Fruit fly (Drosophila melanogaster) whole organism, embryonic: Measurements from ENCODE around the gene HemK2.

Source experiments
- Abd-B ChIP-seq: fragments of 200-800 bp; sonication (Bioruptor generic); optimal IDR thresholded peaks from 2 replicates; lab custom pipeline; 2018; ENCODE audit warnings: missing biosample characterization, mild to moderate bottlenecking, missing genetic modification characterization, moderate library complexity
- B-H1 ChIP-seq: fragments of 200-800 bp; sonication (Bioruptor generic); IDR thresholded peaks from 3 replicates; pipeline ENCODE4 v1.3.6; 2022; ENCODE audit warnings: missing biosample characterization, missing genetic modification characterization
- Bteb2 ChIP-seq: fragments of 200-800 bp; sonication (Bioruptor generic); optimal IDR thresholded peaks from 2 replicates; lab custom pipeline; 2016; ENCODE audit warnings: missing biosample characterization, missing genetic modification characterization
- CG1024 ChIP-seq: fragments of 200-800 bp; sonication (Bioruptor generic); IDR thresholded peaks from 2 replicates; pipeline ENCODE4 v1.3.6; 2022; ENCODE audit warnings: missing biosample characterization, missing genetic modification characterization
- CG12769 ChIP-seq: fragments of 200-800 bp; sonication (Bioruptor generic); optimal IDR thresholded peaks from 2 replicates; lab custom pipeline; 2019; ENCODE audit warnings: missing biosample characterization, mild to moderate bottlenecking, missing genetic modification characterization, moderate library complexity
- CG12942 ChIP-seq: fragments of 200-800 bp; sonication (Bioruptor generic); optimal IDR thresholded peaks from 3 replicates; lab custom pipeline; 2016; ENCODE audit warnings: missing biosample characterization, missing genetic modification characterization
- CG13296 ChIP-seq: fragments of 200-800 bp; sonication (Bioruptor generic); optimal IDR thresholded peaks from 3 replicates; lab custom pipeline; 2018; ENCODE audit warnings: missing biosample characterization, mild to moderate bottlenecking, missing genetic modification characterization
- CG14710 ChIP-seq: fragments of 200-800 bp; sonication (Bioruptor generic); optimal IDR thresholded peaks from 3 replicates; lab custom pipeline; 2019; ENCODE audit warnings: missing biosample characterization, mild to moderate bottlenecking, missing genetic modification characterization, moderate library complexity
- CG15269 ChIP-seq: fragments of 200-800 bp; sonication (Bioruptor generic); optimal IDR thresholded peaks from 2 replicates; lab custom pipeline; 2018; ENCODE audit warnings: missing biosample characterization, mild to moderate bottlenecking, missing genetic modification characterization, moderate library complexity
- CG15601 ChIP-seq: fragments of 200-800 bp; sonication (Bioruptor generic); optimal IDR thresholded peaks from 3 replicates; lab custom pipeline; 2019; ENCODE audit warnings: missing biosample characterization, mild to moderate bottlenecking, missing genetic modification characterization, moderate library complexity
- CG1603 ChIP-seq: fragments of 200-800 bp; sonication (Bioruptor generic); optimal IDR thresholded peaks from 2 replicates; lab custom pipeline; 2019; ENCODE audit warnings: missing biosample characterization, mild to moderate bottlenecking, missing genetic modification characterization, moderate library complexity
- CG18262 ChIP-seq: fragments of 200-800 bp; optimal IDR thresholded peaks from 3 replicates; lab custom pipeline; 2019; ENCODE audit warnings: missing biosample characterization, mild to moderate bottlenecking, missing genetic modification characterization, moderate library complexity
- CG18599 ChIP-seq: fragments of 200-800 bp; sonication (Bioruptor generic); optimal IDR thresholded peaks from 3 replicates; lab custom pipeline; 2017; ENCODE audit warnings: missing biosample characterization, missing genetic modification characterization, mild to moderate bottlenecking, moderate library complexity, missing genetic modification reagents
- CG32767 ChIP-seq: fragments of 200-800 bp; sonication (Bioruptor generic); IDR thresholded peaks from 2 replicates; pipeline ENCODE4 v1.3.6; 2022; ENCODE audit warnings: missing biosample characterization, missing genetic modification characterization
- CG34422 ChIP-seq: fragments of 200-800 bp; sonication (Bioruptor generic); IDR thresholded peaks from 3 replicates; pipeline ENCODE4 v1.3.6; 2022; ENCODE audit warnings: missing biosample characterization, missing genetic modification characterization
- CG4617 ChIP-seq: fragments of 200-800 bp; sonication (Bioruptor generic); optimal IDR thresholded peaks from 3 replicates; lab custom pipeline; 2016; ENCODE audit warnings: missing biosample characterization, missing genetic modification characterization, borderline replicate concordance
- CG4707 ChIP-seq: fragments of 200-800 bp; sonication (Bioruptor generic); optimal IDR thresholded peaks from 2 replicates; lab custom pipeline; 2018; ENCODE audit warnings: missing biosample characterization, mild to moderate bottlenecking, missing genetic modification characterization, moderate library complexity
- CG7271 ChIP-seq: fragments of 200-800 bp; sonication (Bioruptor generic); optimal IDR thresholded peaks from 2 replicates; lab custom pipeline; 2018; ENCODE audit warnings: missing biosample characterization, mild to moderate bottlenecking, missing genetic modification characterization, moderate library complexity
- CG7745 ChIP-seq: fragments of 200-800 bp; sonication (Bioruptor generic); optimal IDR thresholded peaks from 2 replicates; lab custom pipeline; 2018; ENCODE audit warnings: missing biosample characterization, mild to moderate bottlenecking, missing genetic modification characterization, moderate library complexity
- CHES-1-like ChIP-seq: fragments of 200-800 bp; sonication (Bioruptor generic); optimal IDR thresholded peaks from 2 replicates; lab custom pipeline; 2016; ENCODE audit warnings: missing biosample characterization, missing genetic modification characterization
- CTCF ChIP-seq: fragments of 200-800 bp; sonication (Bioruptor generic); optimal IDR thresholded peaks from 2 replicates; lab custom pipeline; 2017; ENCODE audit warnings: missing biosample characterization, mild to moderate bottlenecking, missing genetic modification characterization, moderate library complexity
- D19A ChIP-seq: fragments of 200-800 bp; optimal IDR thresholded peaks from 3 replicates; lab custom pipeline; 2019; ENCODE audit warnings: missing biosample characterization, mild to moderate bottlenecking, missing genetic modification characterization, moderate library complexity
- Dip2 ChIP-seq: fragments of 200-800 bp; sonication (Bioruptor generic); IDR thresholded peaks from 2 replicates; pipeline ENCODE4 v1.3.6; 2022; ENCODE audit warnings: missing biosample characterization, missing genetic modification characterization
- Doc3 ChIP-seq: fragments of 200-800 bp; sonication (Bioruptor generic); IDR thresholded peaks from 3 replicates; pipeline ENCODE4 v1.3.6; 2022; ENCODE audit warnings: missing biosample characterization, missing genetic modification characterization; ENCODE audit not compliant: partially characterized antibody
- Gsc ChIP-seq: fragments of 200-800 bp; sonication (Bioruptor generic); IDR thresholded peaks from 2 replicates; pipeline ENCODE4 v1.3.6; 2022; ENCODE audit warnings: missing biosample characterization, missing genetic modification characterization
- Lim3 ChIP-seq: fragments of 200-800 bp; sonication (Bioruptor generic); IDR thresholded peaks from 2 replicates; pipeline ENCODE4 v1.3.6; 2022; ENCODE audit warnings: missing biosample characterization, missing genetic modification characterization
- MTF-1 ChIP-seq: fragments of 200-800 bp; sonication (Bioruptor generic); optimal IDR thresholded peaks from 2 replicates; lab custom pipeline; 2018; ENCODE audit warnings: missing biosample characterization, mild to moderate bottlenecking, missing genetic modification characterization, borderline replicate concordance
- Meics ChIP-seq: fragments of 200-800 bp; sonication (Bioruptor generic); optimal IDR thresholded peaks from 2 replicates; lab custom pipeline; 2017; ENCODE audit warnings: missing biosample characterization, mild to moderate bottlenecking, missing genetic modification characterization
- Six4 ChIP-seq: fragments of 200-800 bp; sonication (Bioruptor generic); optimal IDR thresholded peaks from 2 replicates; lab custom pipeline; 2016; ENCODE audit warnings: missing biosample characterization, missing genetic modification characterization
- Stat92E ChIP-seq, 3 experiments: fragments of >200 bp in 2 of 3; fragments of 200-800 bp in 1 of 3; sonication (Bioruptor generic) in 1 of 3; optimal IDR thresholded peaks; 2 replicates each; lab custom pipeline; 2017 to 2019; ENCODE audit warnings: missing biosample characterization in 3 of 3, missing genetic modification characterization in 3 of 3, mild to moderate bottlenecking in 1 of 3, moderate library complexity in 1 of 3
- al ChIP-seq: fragments of 200-800 bp; sonication (Bioruptor generic); IDR thresholded peaks from 2 replicates; pipeline ENCODE4 v1.3.6; 2022; ENCODE audit warnings: missing biosample characterization, missing genetic modification characterization
- aop ChIP-seq: fragments of 200-800 bp; sonication (Bioruptor generic); IDR thresholded peaks from 2 replicates; pipeline ENCODE4 v1.3.6; 2022; ENCODE audit warnings: missing biosample characterization, missing genetic modification characterization
- ara ChIP-seq: fragments of 200-800 bp; sonication (Bioruptor generic); IDR thresholded peaks from 2 replicates; pipeline ENCODE4 v1.3.6; 2022; ENCODE audit warnings: missing biosample characterization, missing genetic modification characterization
- ash1 ChIP-seq: fragments of 200-800 bp; sonication (Bioruptor generic); optimal IDR thresholded peaks from 2 replicates; lab custom pipeline; 2018; ENCODE audit warnings: missing biosample characterization, mild to moderate bottlenecking, missing genetic modification characterization
- bsh ChIP-seq, 2 experiments: fragments of 200-800 bp; sonication (Bioruptor generic); optimal IDR thresholded peaks; 2 replicates each; lab custom pipeline; 2017 to 2018; ENCODE audit warnings: mild to moderate bottlenecking in 2 of 2, missing biosample characterization in 2 of 2, missing genetic modification characterization in 2 of 2, moderate library complexity in 1 of 2
- crol ChIP-seq: fragments of 200-800 bp; sonication (Bioruptor generic); IDR thresholded peaks from 2 replicates; pipeline ENCODE4 v1.3.6; 2022; ENCODE audit warnings: missing biosample characterization, missing genetic modification characterization
- disco-r ChIP-seq: fragments of 200-800 bp; sonication (Bioruptor generic); optimal IDR thresholded peaks from 2 replicates; lab custom pipeline; 2016; ENCODE audit warnings: missing biosample characterization, missing genetic modification characterization
- esg ChIP-seq: fragments of 200-800 bp; sonication (Bioruptor generic); conservative IDR thresholded peaks from 2 replicates; pipeline ENCODE4 v1.3.6; 2022; ENCODE audit warnings: missing biosample characterization, missing genetic modification characterization
- gem ChIP-seq: fragments of 200-800 bp; sonication (Bioruptor generic); optimal IDR thresholded peaks from 2 replicates; lab custom pipeline; 2019; ENCODE audit warnings: missing biosample characterization, mild to moderate bottlenecking, missing genetic modification characterization, moderate library complexity
- gfzf ChIP-seq: fragments of 200-800 bp; sonication (Bioruptor generic); optimal IDR thresholded peaks from 2 replicates; lab custom pipeline; 2016; ENCODE audit warnings: missing biosample characterization, mild to moderate bottlenecking, missing genetic modification characterization, moderate library complexity
- gro ChIP-seq: fragments of 200-800 bp; sonication (Bioruptor generic); optimal IDR thresholded peaks from 2 replicates; lab custom pipeline; 2016; ENCODE audit warnings: missing biosample characterization, missing genetic modification characterization
- jigr1 ChIP-seq: fragments of 200-800 bp; sonication (Bioruptor generic); IDR thresholded peaks from 3 replicates; pipeline ENCODE4 v1.3.6; 2022; ENCODE audit warnings: missing biosample characterization, missing genetic modification characterization
- ken ChIP-seq: fragments of 200-800 bp; sonication (Bioruptor generic); IDR thresholded peaks from 3 replicates; pipeline ENCODE4 v1.3.6; 2022; ENCODE audit warnings: missing biosample characterization, missing genetic modification characterization
- lilli ChIP-seq: fragments of 200-800 bp; sonication (Bioruptor generic); optimal IDR thresholded peaks from 3 replicates; lab custom pipeline; 2016; ENCODE audit warnings: missing biosample characterization, missing genetic modification characterization
- luna ChIP-seq: fragments of 200-800 bp; sonication (Bioruptor generic); optimal IDR thresholded peaks from 2 replicates; lab custom pipeline; 2016; ENCODE audit warnings: missing biosample characterization, missing genetic modification characterization
- oc ChIP-seq: fragments of 200-800 bp; sonication (Bioruptor generic); optimal IDR thresholded peaks from 2 replicates; lab custom pipeline; 2018; ENCODE audit warnings: missing biosample characterization, mild to moderate bottlenecking, missing genetic modification characterization, moderate library complexity
- sob ChIP-seq: fragments of 200-800 bp; sonication (Bioruptor generic); IDR thresholded peaks from 2 replicates; pipeline ENCODE4 v1.3.6; 2022; ENCODE audit warnings: missing biosample characterization, missing genetic modification characterization
- tio ChIP-seq: fragments of 200-800 bp; sonication (Bioruptor generic); optimal IDR thresholded peaks from 2 replicates; lab custom pipeline; 2017; ENCODE audit warnings: missing biosample characterization, missing genetic modification characterization, inconsistent platforms
- tll ChIP-seq, 2 experiments: fragments of 200-800 bp in 1 of 2; fragments of >200 bp in 1 of 2; sonication (Bioruptor generic) in 1 of 2; optimal IDR thresholded peaks; 2 replicates each; lab custom pipeline; 2017 to 2019; ENCODE audit warnings: missing biosample characterization in 2 of 2, missing genetic modification characterization in 2 of 2, mild to moderate bottlenecking in 1 of 2, moderate library complexity in 1 of 2
- usp ChIP-seq: fragments of >200 bp; optimal IDR thresholded peaks from 2 replicates; lab custom pipeline; 2017; ENCODE audit warnings: missing biosample characterization, missing genetic modification characterization

HemK2 gene

DNA sequence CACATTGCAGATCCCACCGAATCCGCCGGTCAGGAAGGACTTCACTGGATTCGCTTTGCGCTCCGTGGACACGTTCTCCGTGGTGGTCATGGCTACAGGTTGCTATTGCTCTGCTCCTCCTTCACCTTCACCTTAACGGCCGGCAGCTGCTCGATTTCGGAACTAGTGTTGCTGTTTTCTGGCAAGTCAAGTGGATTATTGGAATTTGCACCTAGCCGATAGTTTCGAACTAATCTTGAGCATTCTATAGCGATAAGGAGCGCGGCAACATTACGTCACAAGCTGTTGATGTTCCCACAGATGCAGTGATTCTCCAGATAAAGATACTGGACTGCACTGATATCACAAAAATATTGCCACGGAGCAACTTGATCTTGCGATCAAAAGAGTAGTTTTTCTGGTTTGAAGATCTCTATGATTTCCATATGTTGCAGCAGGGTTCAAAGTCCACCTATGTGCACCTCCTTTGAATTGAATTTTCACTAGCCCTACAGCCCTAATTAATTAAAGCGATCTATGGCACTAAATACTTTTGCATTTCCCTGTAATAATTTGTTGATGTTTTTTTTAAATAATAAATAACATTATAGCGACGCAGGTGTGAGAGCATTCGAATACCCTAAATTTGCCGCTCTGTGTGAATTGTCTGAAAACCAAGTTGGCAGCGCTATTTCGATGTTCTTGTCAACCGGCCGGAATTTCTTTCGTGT, 10.2 kb upstream of the HemK2 start, which contains the start of the genes colt and HINT1 (continued):
- TF ChIP-seq CG4707, result no peak
- TF ChIP-seq oc (tag; lab: Kevin White, UChicago), result no peak
- TF ChIP-seq CG7745 (tag; lab: Kevin White, UChicago), result no peak
- no peak for TF ChIP-seq CG1024
- TF ChIP-seq CHES-1-like (GFP tag; lab: Kevin White, UChicago), result peak; percentile 4
- TF ChIP-seq usp (GFP tag; lab: Kevin White, UChicago), result no peak
- no peak for TF ChIP-seq CG32767
- TF ChIP-seq luna (GFP tag; lab: Kevin White, UChicago), result no peak
- TF ChIP-seq Abd-B (GFP tag; lab: Kevin White, UChicago), result peak; percentile 21
- TF ChIP-seq Stat92E (GFP tag; optimal IDR thresholded peaks at IDR 0.05; lab: Kevin White, UChicago), result peak in 1 of 3 experiments; percentile 25
- no peak for TF ChIP-seq ken (GFP tag; lab: Robert Waterston, UW)
- TF ChIP-seq al, result no peak
- TF ChIP-seq jigr1 (GFP tag; lab: Robert Waterston, UW), result peak; percentile 80; the same call in 1 of the 3 replicates
- no peak for TF ChIP-seq Dip2 (GFP tag; lab: Robert Waterston, UW)
- peak; percentile 99 for TF ChIP-seq CG4617 (GFP tag; lab: Kevin White, UChicago)
- no peak for TF ChIP-seq B-H1 (GFP tag; lab: Robert Waterston, UW)
- TF ChIP-seq Bteb2 (GFP tag; lab: Kevin White, UChicago), result no peak
- peak; percentile 66 for TF ChIP-seq CG1603 (tag; lab: Kevin White, UChicago)
- TF ChIP-seq CG15601, result peak; percentile 49
- peak in 1 of 2 experiments; percentile 92 for TF ChIP-seq bsh (GFP tag; optimal IDR thresholded peaks at IDR 0.05; lab: Kevin White, UChicago)
- no peak for TF ChIP-seq gem
- TF ChIP-seq MTF-1, result no peak
- TF ChIP-seq CG13296, result peak; percentile 47
- no peak for TF ChIP-seq aop
- TF ChIP-seq D19A (tag; lab: Kevin White, UChicago), result peak; percentile 44
- TF ChIP-seq Lim3 (GFP tag; lab: Robert Waterston, UW), result no peak
- no peak for TF ChIP-seq Gsc
- TF ChIP-seq CG14710 (tag; lab: Kevin White, UChicago), result peak; percentile 70
- no peak for TF ChIP-seq CG12942 (GFP tag; lab: Kevin White, UChicago)
- TF ChIP-seq CG34422 (GFP tag; lab: Robert Waterston, UW), result peak; percentile 86
- TF ChIP-seq Six4, result no peak
- no peak for TF ChIP-seq tio (GFP tag; lab: Kevin White, UChicago)
- peak; percentile 91 for TF ChIP-seq gfzf (GFP tag; lab: Kevin White, UChicago)
- peak; percentile 28 for TF ChIP-seq Meics
- no peak for TF ChIP-seq CG15269 (tag; lab: Kevin White, UChicago)
- no peak for TF ChIP-seq ara (GFP tag; lab: Robert Waterston, UW)
- no peak for TF ChIP-seq sob (GFP tag; lab: Robert Waterston, UW)
- peak; percentile 1 for TF ChIP-seq CG18262
- no peak for TF ChIP-seq ash1 (GFP tag; lab: Kevin White, UChicago)
- no peak for TF ChIP-seq CG7271
- no peak for TF ChIP-seq CG12769 (tag; lab: Kevin White, UChicago)
- TF ChIP-seq disco-r (GFP tag; lab: Kevin White, UChicago), result no peak
- TF ChIP-seq crol (GFP tag; lab: Robert Waterston, UW), result no peak
- peak; percentile 17 for TF ChIP-seq lilli (GFP tag; lab: Kevin White, UChicago)
- no peak for TF ChIP-seq CG18599 (GFP tag; lab: Kevin White, UChicago)
- peak; percentile 54 for TF ChIP-seq CTCF (GFP tag; lab: Kevin White, UChicago)
- TF ChIP-seq tll (GFP tag; optimal IDR thresholded peaks at IDR 0.05; lab: Kevin White, UChicago), result peak in 1 of 2 experiments; percentile 3
- no peak for TF ChIP-seq gro (GFP tag; lab: Kevin White, UChicago)
- no peak for TF ChIP-seq esg (GFP tag; lab: Robert Waterston, UW)
- TF ChIP-seq Doc3 (GFP tag; lab: Robert Waterston, UW), result no peak; the same call in 2 of the 3 replicates
